Worm (Caenorhabditis elegans) whole organism, early embryonic: ENCODE results near the gene sdz-19.

Experiments used
- ceh-13 ChIP-seq: fragments of 200-800 bp; sonication (Bioruptor generic); optimal IDR thresholded peaks from 2 replicates; lab custom pipeline; 2018; ENCODE audit warnings: mild to moderate bottlenecking, missing genetic modification characterization, missing compliant biosample characterization
- tbx-37 ChIP-seq: fragments of 200-800 bp; sonication (Bioruptor generic); conservative IDR thresholded peaks from 2 replicates; pipeline ENCODE4 v1.3.6; 2022; ENCODE audit warnings: missing genetic modification reagents, missing genetic modification characterization, missing compliant biosample characterization

ce11 chrX:12510148-12510785, 7.1 kb upstream of the sdz-19 start:
- no peak for TF ChIP-seq ceh-13 (GFP tag; lab: Kevin White, UChicago)
- no peak for TF ChIP-seq tbx-37 (GFP tag; lab: Robert Waterston, UW)
